Fruit fly (Drosophila melanogaster) whole organism, wandering third instar larva: ENCODE data around the gene CG6083.

Source experiments
- Abd-B ChIP-seq: fragments of >200 bp; optimal IDR thresholded peaks from 2 replicates; lab custom pipeline; 2017; ENCODE audit warnings: missing biosample characterization, missing genetic modification characterization
- CG32264 ChIP-seq: fragments of 200-800 bp; sonication (Bioruptor generic); optimal IDR thresholded peaks from 2 replicates; lab custom pipeline; 2016; ENCODE audit warnings: missing biosample characterization, missing genetic modification characterization
- CG9705 ChIP-seq: fragments of 200-800 bp; sonication (Bioruptor generic); optimal IDR thresholded peaks from 2 replicates; lab custom pipeline; 2018; ENCODE audit warnings: missing biosample characterization, mild to moderate bottlenecking, missing genetic modification characterization
- CrebA ChIP-seq: fragments of 200-800 bp; sonication (Bioruptor generic); optimal IDR thresholded peaks from 2 replicates; lab custom pipeline; 2016; ENCODE audit warnings: missing biosample characterization, mild to moderate bottlenecking, missing genetic modification characterization, borderline replicate concordance
- Dfd ChIP-seq: fragments of >200 bp; optimal IDR thresholded peaks from 2 replicates; lab custom pipeline; 2017; ENCODE audit warnings: missing biosample characterization, missing genetic modification characterization
- Dif ChIP-seq: fragments of 200-275, 200-300 bp; sonication (Bioruptor generic); optimal IDR thresholded peaks from 2 replicates; lab custom pipeline; 2018; ENCODE audit warnings: missing biosample characterization, missing genetic modification characterization; ENCODE audit not compliant: partially characterized antibody
- GATAd ChIP-seq: sonication (Bioruptor generic); optimal IDR thresholded peaks from 2 replicates; lab custom pipeline; 2016; ENCODE audit warnings: missing biosample characterization, missing genetic modification characterization
- HLH106 ChIP-seq: fragments of 200-800 bp; optimal IDR thresholded peaks from 3 replicates; lab custom pipeline; 2019; ENCODE audit warnings: missing biosample characterization, mild to moderate bottlenecking, missing genetic modification characterization, moderate library complexity
- Hnf4 ChIP-seq: fragments of 200-800 bp; sonication (Bioruptor generic); optimal IDR thresholded peaks from 2 replicates; lab custom pipeline; 2016; ENCODE audit warnings: missing biosample characterization, mild to moderate bottlenecking, missing genetic modification characterization
- Hr78 ChIP-seq: fragments of >200 bp; optimal IDR thresholded peaks from 2 replicates; lab custom pipeline; 2017; ENCODE audit warnings: missing biosample characterization, missing genetic modification characterization
- Hr83 ChIP-seq: fragments of 200-300 bp; sonication (Bioruptor generic); optimal IDR thresholded peaks from 2 replicates; lab custom pipeline; 2016; ENCODE audit warnings: missing biosample characterization, mild to moderate bottlenecking, missing genetic modification characterization, moderate library complexity; ENCODE audit not compliant: poor library complexity, severe bottlenecking
- Jra ChIP-seq: sonication (Bioruptor generic); optimal IDR thresholded peaks from 2 replicates; lab custom pipeline; 2016; ENCODE audit warnings: missing biosample characterization, missing genetic modification characterization
- Mio ChIP-seq: sonication (Bioruptor generic); optimal IDR thresholded peaks from 2 replicates; lab custom pipeline; 2016; ENCODE audit warnings: missing biosample characterization, missing genetic modification characterization
- Myc ChIP-seq: fragments of >200 bp; optimal IDR thresholded peaks from 2 replicates; lab custom pipeline; 2017
- N ChIP-seq: fragments of >200 bp; optimal IDR thresholded peaks from 2 replicates; lab custom pipeline; 2018; ENCODE audit warnings: missing biosample characterization, missing external identifiers, missing genetic modification characterization
- OdsH ChIP-seq: fragments of 200-800 bp; sonication (Bioruptor generic); optimal IDR thresholded peaks from 2 replicates; lab custom pipeline; 2016; ENCODE audit warnings: missing biosample characterization, mild to moderate bottlenecking, missing genetic modification characterization
- Rel ChIP-seq, 2 experiments: fragments of 200-800 bp; sonication (Bioruptor generic) in 1 of 2; optimal IDR thresholded peaks; 2 replicates in 1 of 2; 3 replicates in 1 of 2; lab custom pipeline; 2016 to 2019; ENCODE audit warnings: mild to moderate bottlenecking in 2 of 2, missing biosample characterization in 2 of 2, missing genetic modification characterization in 2 of 2, moderate library complexity in 1 of 2
- Sp1 ChIP-seq: fragments of 200-800 bp; sonication (Bioruptor generic); optimal IDR thresholded peaks from 3 replicates; lab custom pipeline; 2019; ENCODE audit warnings: missing biosample characterization, mild to moderate bottlenecking, missing genetic modification characterization, moderate library complexity
- Vsx2 ChIP-seq: fragments of 200-300, 225-300 bp; sonication (Bioruptor generic); optimal IDR thresholded peaks from 2 replicates; lab custom pipeline; 2018; ENCODE audit warnings: missing biosample characterization, missing genetic modification characterization; ENCODE audit not compliant: partially characterized antibody
- br ChIP-seq: fragments of 200-800 bp; sonication (Bioruptor generic); optimal IDR thresholded peaks from 2 replicates; lab custom pipeline; 2016; ENCODE audit warnings: missing biosample characterization, missing genetic modification characterization
- brk ChIP-seq: fragments of 200-800 bp; sonication (Bioruptor generic); optimal IDR thresholded peaks from 2 replicates; lab custom pipeline; 2016; ENCODE audit warnings: missing biosample characterization, mild to moderate bottlenecking, missing genetic modification characterization
- dl ChIP-seq, 2 experiments: fragments of 175-275, 200-275 bp in 1 of 2; fragments of 200-275 bp in 1 of 2; sonication (Bioruptor generic); optimal IDR thresholded peaks; lab custom pipeline; 2018; ENCODE audit warnings: mild to moderate bottlenecking in 2 of 2, missing biosample characterization in 2 of 2, missing genetic modification characterization in 2 of 2, moderate library complexity in 2 of 2; ENCODE audit not compliant: partially characterized antibody in 2 of 2, insufficient read depth in 1 of 2
- dmrt93B ChIP-seq: fragments of 200-800 bp; sonication (Bioruptor generic); optimal IDR thresholded peaks from 2 replicates; lab custom pipeline; 2018; ENCODE audit warnings: missing biosample characterization, mild to moderate bottlenecking, missing genetic modification characterization
- dsf ChIP-seq: sonication (Bioruptor generic); optimal IDR thresholded peaks from 2 replicates; lab custom pipeline; 2016; ENCODE audit warnings: missing biosample characterization, missing genetic modification characterization, borderline replicate concordance
- ey ChIP-seq: fragments of 200-800 bp; sonication (Bioruptor generic); optimal IDR thresholded peaks from 2 replicates; lab custom pipeline; 2016; ENCODE audit warnings: missing biosample characterization, missing genetic modification characterization
- foxo ChIP-seq, 2 experiments: fragments of 200-800 bp; sonication (Bioruptor generic); optimal IDR thresholded peaks; 2 replicates in 1 of 2; 3 replicates in 1 of 2; lab custom pipeline; 2016 to 2017; ENCODE audit warnings: missing biosample characterization in 2 of 2, missing genetic modification characterization in 2 of 2
- fru ChIP-seq: fragments of 200-800 bp; sonication (Bioruptor generic); optimal IDR thresholded peaks from 3 replicates; lab custom pipeline; 2016; ENCODE audit warnings: missing biosample characterization, mild to moderate bottlenecking, missing genetic modification characterization
- h ChIP-seq: fragments of 200-800 bp; sonication (Bioruptor generic); optimal IDR thresholded peaks from 3 replicates; lab custom pipeline; 2016; ENCODE audit warnings: missing biosample characterization, mild to moderate bottlenecking, missing genetic modification characterization
- jim ChIP-seq: fragments of 175-275, 200-325 bp; sonication (Bioruptor generic); optimal IDR thresholded peaks from 2 replicates; lab custom pipeline; 2016; ENCODE audit warnings: missing biosample characterization, mild to moderate bottlenecking, missing genetic modification characterization
- lola ChIP-seq: fragments of >200 bp; optimal IDR thresholded peaks from 2 replicates; lab custom pipeline; 2017; ENCODE audit warnings: missing biosample characterization, missing genetic modification characterization
- rgr ChIP-seq: fragments of 200-800 bp; sonication (Bioruptor generic); optimal IDR thresholded peaks from 3 replicates; lab custom pipeline; 2016; ENCODE audit warnings: missing biosample characterization, mild to moderate bottlenecking, missing genetic modification characterization
- sage ChIP-seq: fragments of 200-800 bp; sonication (Bioruptor generic); optimal IDR thresholded peaks from 2 replicates; lab custom pipeline; 2016; ENCODE audit warnings: missing biosample characterization, mild to moderate bottlenecking, missing genetic modification characterization
- sv ChIP-seq: fragments of 200-800 bp; sonication (Bioruptor generic); optimal IDR thresholded peaks from 3 replicates; lab custom pipeline; 2016; ENCODE audit warnings: missing biosample characterization, missing genetic modification characterization
- tai ChIP-seq: sonication (Bioruptor generic); optimal IDR thresholded peaks from 2 replicates; lab custom pipeline; 2016; ENCODE audit warnings: missing biosample characterization, missing genetic modification characterization
- usp ChIP-seq: fragments of >200 bp; optimal IDR thresholded peaks from 2 replicates; lab custom pipeline; 2017; ENCODE audit warnings: missing biosample characterization, missing genetic modification characterization
- woc ChIP-seq: sonication (Bioruptor generic); optimal IDR thresholded peaks from 2 replicates; lab custom pipeline; 2016; ENCODE audit warnings: missing biosample characterization, mild to moderate bottlenecking, missing genetic modification characterization

The CG6083 gene

dm6 chr3L:11636829-11637228, 10.9 kb upstream of the CG6083 start:
- no peak for TF ChIP-seq Rel (GFP tag; optimal IDR thresholded peaks at IDR 0.05; lab: Kevin White, UChicago)
- TF ChIP-seq Rel (tag; optimal IDR thresholded peaks at IDR 0.05; lab: Kevin White, UChicago): no peak
- no peak for TF ChIP-seq OdsH
- no peak for TF ChIP-seq Dfd (GFP tag; lab: Kevin White, UChicago)
- no peak for TF ChIP-seq ey
- TF ChIP-seq rgr (GFP tag; lab: Kevin White, UChicago): no peak
- TF ChIP-seq Mio (GFP tag; lab: Kevin White, UChicago): no peak
- TF ChIP-seq Hnf4: no peak
- TF ChIP-seq, all 38 proteins: peak for 0

- no peak for TF ChIP-seq jim (GFP tag; lab: Kevin White, UChicago)
- no peak for TF ChIP-seq foxo (GFP tag; optimal IDR thresholded peaks at IDR 0.05; lab: Kevin White, UChicago)
- no peak for TF ChIP-seq br
- TF ChIP-seq Sp1: no peak
- no peak for TF ChIP-seq sage (GFP tag; lab: Kevin White, UChicago)
- no peak for TF ChIP-seq Vsx2
- no peak for TF ChIP-seq Abd-B (GFP tag; lab: Kevin White, UChicago)
- no peak for TF ChIP-seq Rel (GFP tag; optimal IDR thresholded peaks at IDR 0.05; lab: Kevin White, UChicago)
- TF ChIP-seq Rel (tag; optimal IDR thresholded peaks at IDR 0.05; lab: Kevin White, UChicago): no peak
- no peak for TF ChIP-seq Myc (lab: Kevin White, UChicago)
- no peak for TF ChIP-seq Mio (GFP tag; lab: Kevin White, UChicago)
- TF ChIP-seq tai: no peak
- no peak for TF ChIP-seq dl (GFP tag; optimal IDR thresholded peaks at IDR 0.05; lab: Kevin White, UChicago; ENCODE audit: insufficient read depth in 1 of 2, partially characterized antibody in 2 of 2)
- no peak for TF ChIP-seq h (GFP tag; lab: Kevin White, UChicago)
- TF ChIP-seq lola: no peak
- TF ChIP-seq dmrt93B (GFP tag; lab: Kevin White, UChicago): no peak
- TF ChIP-seq CG9705 (GFP tag; lab: Kevin White, UChicago): no peak
- TF ChIP-seq fru (GFP tag; lab: Kevin White, UChicago): no peak
These were observed 8.6 kb upstream of the CG6083 start for dm6 chr3L:11634551-11634950.

dm6 chr3L:11631092-11631491, 5.2 kb upstream of the CG6083 start, which contains the start of gene CG32091:
CG32091 (plus strand) TSS chr3L:11631392.
- no peak for TF ChIP-seq Rel (GFP tag; optimal IDR thresholded peaks at IDR 0.05; lab: Kevin White, UChicago)
- TF ChIP-seq Rel (tag; optimal IDR thresholded peaks at IDR 0.05; lab: Kevin White, UChicago): peak; percentile 41
- TF ChIP-seq usp (GFP tag; lab: Kevin White, UChicago): no peak
- TF ChIP-seq, all 38 proteins: peak for 1

- TF ChIP-seq CrebA (GFP tag; lab: Kevin White, UChicago): no peak
- TF ChIP-seq CG32264 (GFP tag; lab: Kevin White, UChicago): no peak
- TF ChIP-seq Vsx2: no peak
- TF ChIP-seq ey: no peak
- TF ChIP-seq br: no peak
- TF ChIP-seq Rel (GFP tag; optimal IDR thresholded peaks at IDR 0.05; lab: Kevin White, UChicago): no peak
- no peak for TF ChIP-seq Rel (tag; optimal IDR thresholded peaks at IDR 0.05; lab: Kevin White, UChicago)
- no peak for TF ChIP-seq Mio (GFP tag; lab: Kevin White, UChicago)
- TF ChIP-seq usp (GFP tag; lab: Kevin White, UChicago): no peak
- TF ChIP-seq rgr (GFP tag; lab: Kevin White, UChicago): no peak
- peak; percentile 1 for TF ChIP-seq dsf (GFP tag; lab: Kevin White, UChicago)
- TF ChIP-seq Hr78: no peak
- TF ChIP-seq sv (GFP tag; lab: Kevin White, UChicago): no peak
- TF ChIP-seq jim (GFP tag; lab: Kevin White, UChicago): no peak
- TF ChIP-seq Hnf4: peak; percentile 37
- no peak for TF ChIP-seq N
- TF ChIP-seq Jra (GFP tag; lab: Kevin White, UChicago): peak; percentile 6
- no peak for TF ChIP-seq OdsH
- peak in 1 of 2 experiments; percentile 4 for TF ChIP-seq foxo (GFP tag; optimal IDR thresholded peaks at IDR 0.05; lab: Kevin White, UChicago)
- TF ChIP-seq tai: peak; percentile 40
- TF ChIP-seq Dif (GFP tag; lab: Kevin White, UChicago): no peak
- no peak for TF ChIP-seq dl (GFP tag; optimal IDR thresholded peaks at IDR 0.05; lab: Kevin White, UChicago; ENCODE audit: insufficient read depth in 1 of 2, partially characterized antibody in 2 of 2)
- no peak for TF ChIP-seq Myc (lab: Kevin White, UChicago)
- no peak for TF ChIP-seq dmrt93B (GFP tag; lab: Kevin White, UChicago)
- TF ChIP-seq Abd-B (GFP tag; lab: Kevin White, UChicago): no peak
- no peak for TF ChIP-seq Hr83
- TF ChIP-seq CG9705 (GFP tag; lab: Kevin White, UChicago): no peak
- TF ChIP-seq Dfd (GFP tag; lab: Kevin White, UChicago): no peak
- no peak for TF ChIP-seq HLH106 (tag; lab: Kevin White, UChicago)
- TF ChIP-seq GATAd (GFP tag; lab: Kevin White, UChicago): no peak
- no peak for TF ChIP-seq woc (GFP tag; lab: Kevin White, UChicago)
- no peak for TF ChIP-seq fru (GFP tag; lab: Kevin White, UChicago)
- TF ChIP-seq brk: peak; percentile 1
- no peak for TF ChIP-seq sage (GFP tag; lab: Kevin White, UChicago)
- no peak for TF ChIP-seq lola
These were observed 4.8 kb upstream of the CG6083 start for dm6 chr3L:11630684-11631083.
